Worm (Caenorhabditis elegans) whole organism, mixed stage, embryonic: ENCODE results near the gene R05C11.2.
"Not testable (repeated sequence)": the region's sequence is repeated elsewhere in the genome, so short reads cannot be mapped to it uniquely, and the experiment has no call there.

Experiments
- M03D4.4 ChIP-seq: sonication (generic microtip); optimal IDR thresholded peaks from 2 replicates; lab custom pipeline; 2017; ENCODE audit warnings: mild to moderate bottlenecking, missing genetic modification characterization, missing compliant biosample characterization
- bed-3 ChIP-seq: fragments of 200-800 bp; sonication (Bioruptor generic); optimal IDR thresholded peaks from 3 replicates; lab custom pipeline; 2018; ENCODE audit warnings: mild to moderate bottlenecking, missing genetic modification characterization, moderate library complexity, missing compliant biosample characterization
- blmp-1 ChIP-seq: fragments of 150-350 bp; optimal IDR thresholded peaks from 2 replicates; lab custom pipeline; 2014; ENCODE audit warnings: missing biosample characterization, missing genetic modification characterization
- ceh-39 ChIP-seq: fragments of 150-350 bp; optimal IDR thresholded peaks from 2 replicates; lab custom pipeline; 2014; ENCODE audit warnings: missing biosample characterization, missing genetic modification characterization
- ceh-43 ChIP-seq: fragments of 200-800 bp; sonication (Bioruptor generic); optimal IDR thresholded peaks from 2 replicates; lab custom pipeline; 2018; ENCODE audit warnings: mild to moderate bottlenecking, missing genetic modification characterization, moderate library complexity, missing compliant biosample characterization
- ces-1 ChIP-seq: fragments of 150-350 bp; optimal IDR thresholded peaks from 2 replicates; lab custom pipeline; 2014; ENCODE audit warnings: missing biosample characterization, missing genetic modification reagents, missing genetic modification characterization
- cnd-1 ChIP-seq: fragments of 200-800 bp; sonication (Bioruptor generic); optimal IDR thresholded peaks from 2 replicates; lab custom pipeline; 2018; ENCODE audit warnings: mild to moderate bottlenecking, missing genetic modification characterization, missing compliant biosample characterization
- drap-1 ChIP-seq: fragments of 200-800 bp; sonication (Bioruptor generic); optimal IDR thresholded peaks from 3 replicates; lab custom pipeline; 2018; ENCODE audit warnings: mild to moderate bottlenecking, missing genetic modification characterization, missing compliant biosample characterization
- elt-1 ChIP-seq: sonication (generic microtip); optimal IDR thresholded peaks from 2 replicates; lab custom pipeline; 2017; ENCODE audit warnings: missing genetic modification characterization, mild to moderate bottlenecking, missing compliant biosample characterization, antibody characterized with exemption, moderate library complexity, borderline replicate concordance; ENCODE audit not compliant: insufficient read depth
- elt-3 ChIP-seq: fragments of 150-350 bp; optimal IDR thresholded peaks from 2 replicates; lab custom pipeline; 2014; ENCODE audit warnings: missing biosample characterization, missing genetic modification characterization
- flh-1 ChIP-seq: fragments of 200-800 bp; sonication (Bioruptor generic); optimal IDR thresholded peaks from 2 replicates; lab custom pipeline; 2018; ENCODE audit warnings: mild to moderate bottlenecking, missing genetic modification characterization, moderate library complexity, missing compliant biosample characterization
- ham-2 ChIP-seq: fragments of 200-800 bp; sonication (Bioruptor generic); optimal IDR thresholded peaks from 2 replicates; lab custom pipeline; 2018; ENCODE audit warnings: mild to moderate bottlenecking, missing genetic modification characterization, missing compliant biosample characterization
- hlh-1 ChIP-seq: fragments of 150-350 bp; optimal IDR thresholded peaks from 2 replicates; lab custom pipeline; 2014; ENCODE audit warnings: missing biosample characterization, missing genetic modification reagents, missing genetic modification characterization
- lin-13 ChIP-seq: fragments of 150-350 bp; optimal IDR thresholded peaks from 2 replicates; lab custom pipeline; 2014; ENCODE audit warnings: missing biosample characterization, missing genetic modification characterization
- lin-32 ChIP-seq: fragments of 200-800 bp; sonication (Bioruptor generic); optimal IDR thresholded peaks from 2 replicates; lab custom pipeline; 2018; ENCODE audit warnings: mild to moderate bottlenecking, missing genetic modification characterization, missing compliant biosample characterization
- lsy-2 ChIP-seq: fragments of 150-350 bp; optimal IDR thresholded peaks from 2 replicates; lab custom pipeline; 2014; ENCODE audit warnings: missing biosample characterization, missing genetic modification characterization
- mab-5 ChIP-seq: fragments of 150-350 bp; optimal IDR thresholded peaks from 2 replicates; lab custom pipeline; 2014; ENCODE audit warnings: missing biosample characterization, missing genetic modification characterization
- mep-1 ChIP-seq: fragments of 150-350 bp; optimal IDR thresholded peaks from 2 replicates; lab custom pipeline; 2017; ENCODE audit warnings: missing biosample characterization, missing genetic modification reagents, missing genetic modification characterization, inconsistent platforms
- mls-2 ChIP-seq: sonication (generic microtip); optimal IDR thresholded peaks from 2 replicates; lab custom pipeline; 2016; ENCODE audit warnings: mild to moderate bottlenecking, missing genetic modification characterization, moderate library complexity, missing compliant biosample characterization
- nhr-12 ChIP-seq: fragments of 150-350 bp; optimal IDR thresholded peaks from 2 replicates; lab custom pipeline; 2014; ENCODE audit warnings: missing biosample characterization, missing genetic modification characterization
- nhr-2 ChIP-seq: fragments of 150-350 bp; optimal IDR thresholded peaks from 2 replicates; lab custom pipeline; 2014; ENCODE audit warnings: missing biosample characterization, missing genetic modification characterization
- nhr-237 ChIP-seq: fragments of 150-350 bp; optimal IDR thresholded peaks from 2 replicates; lab custom pipeline; 2014; ENCODE audit warnings: missing biosample characterization, missing genetic modification characterization
- nhr-28 ChIP-seq: fragments of 150-350 bp; optimal IDR thresholded peaks from 2 replicates; lab custom pipeline; 2014; ENCODE audit warnings: missing biosample characterization, missing genetic modification characterization
- nhr-76 ChIP-seq: sonication (generic microtip); optimal IDR thresholded peaks from 2 replicates; lab custom pipeline; 2017; ENCODE audit warnings: missing biosample characterization, missing genetic modification characterization
- snpc-4 ChIP-seq: fragments of 150-350 bp; optimal IDR thresholded peaks from 2 replicates; lab custom pipeline; 2014; ENCODE audit warnings: missing biosample characterization, missing genetic modification characterization
- sptf-1 ChIP-seq: sonication (generic microtip); optimal IDR thresholded peaks from 2 replicates; lab custom pipeline; 2017; ENCODE audit warnings: mild to moderate bottlenecking, missing genetic modification characterization, moderate library complexity, missing compliant biosample characterization
- tbx-8 ChIP-seq: fragments of 200-800 bp; sonication (Bioruptor generic); optimal IDR thresholded peaks from 2 replicates; lab custom pipeline; 2018; ENCODE audit warnings: mild to moderate bottlenecking, missing genetic modification characterization, moderate library complexity, missing compliant biosample characterization
- unc-120 ChIP-seq: sonication (generic microtip); optimal IDR thresholded peaks from 2 replicates; lab custom pipeline; 2017; ENCODE audit warnings: missing genetic modification characterization, missing compliant biosample characterization; ENCODE audit not compliant: poor library complexity, severe bottlenecking
- unc-39 ChIP-seq: fragments of 150-350 bp; optimal IDR thresholded peaks from 2 replicates; lab custom pipeline; 2014; ENCODE audit warnings: missing biosample characterization, missing genetic modification characterization
- unc-62 ChIP-seq: fragments of 150-350 bp; optimal IDR thresholded peaks from 2 replicates; lab custom pipeline; 2014; ENCODE audit warnings: missing biosample characterization, missing genetic modification reagents, missing genetic modification characterization
- zip-8 ChIP-seq: fragments of 150-350 bp; optimal IDR thresholded peaks from 2 replicates; lab custom pipeline; 2014; ENCODE audit warnings: missing biosample characterization, missing genetic modification characterization
- ztf-11 ChIP-seq: fragments of 150-350 bp; optimal IDR thresholded peaks from 2 replicates; lab custom pipeline; 2014; ENCODE audit warnings: missing biosample characterization, missing genetic modification characterization

The R05C11.2 gene

ce11 chrIV:2051195-2051594 lies 7.7 kb downstream of the R05C11.2 start, which contains the start of gene R05C11.4:
TSS of gene R05C11.4 (plus strand) at chrIV:2051495.
- TF ChIP-seq mls-2 (tag; lab: Kevin White, UChicago); sptf-1 (tag; lab: Kevin White, UChicago); nhr-2: not testable (repeated sequence)

- TF ChIP-seq ces-1 (GFP tag; lab: Kevin White, UChicago) (peak; percentile 82), snpc-4 (no peak), ceh-43 (GFP tag; lab: Kevin White, UChicago) (no peak), elt-1 (no peak), ham-2 (GFP tag; lab: Kevin White, UChicago) (peak; percentile 15), lin-13 (tag; lab: Kevin White, UChicago) (no peak), mep-1 (tag; lab: Kevin White, UChicago) (peak; percentile 68), unc-120 (peak; percentile 85), sptf-1 (tag; lab: Kevin White, UChicago) (peak; percentile 37), nhr-237 (tag; lab: Kevin White, UChicago) (peak; percentile 71), drap-1 (peak; percentile 57), elt-3 (tag; lab: Kevin White, UChicago) (no peak), unc-62 (GFP tag; lab: Kevin White, UChicago) (peak; percentile 76), lsy-2 (tag; lab: Kevin White, UChicago) (peak; percentile 66), nhr-28 (tag; lab: Kevin White, UChicago) (no peak), mls-2 (tag; lab: Kevin White, UChicago) (peak; percentile 57), hlh-1 (tag; lab: Kevin White, UChicago) (peak; percentile 16), cnd-1 (tag; lab: Kevin White, UChicago) (no peak), M03D4.4 (peak; percentile 54), mab-5 (tag; lab: Kevin White, UChicago) (no peak), lin-32 (no peak), blmp-1 (tag; lab: Kevin White, UChicago) (peak; percentile 81)
Measured at ce11 chrIV:2048839-2049238, 10.1 kb downstream of the R05C11.2 start.

- no peak for TF ChIP-seq sptf-1 (tag; lab: Kevin White, UChicago)
- TF ChIP-seq ztf-11 (tag; lab: Kevin White, UChicago), result no peak
- no peak for TF ChIP-seq blmp-1 (tag; lab: Kevin White, UChicago)
- no peak for TF ChIP-seq lin-13 (tag; lab: Kevin White, UChicago)
- TF ChIP-seq unc-62 (GFP tag; lab: Kevin White, UChicago), result no peak
- TF ChIP-seq hlh-1 (tag; lab: Kevin White, UChicago), result no peak
Measured at ce11 chrIV:2037497-2037896, 21.4 kb downstream of the R05C11.2 start.

- TF ChIP-seq snpc-4 (no peak), cnd-1 (tag; lab: Kevin White, UChicago) (no peak), flh-1 (GFP tag; lab: Kevin White, UChicago) (no peak), elt-1 (no peak), tbx-8 (GFP tag; lab: Kevin White, UChicago) (no peak), zip-8 (tag; lab: Kevin White, UChicago) (no peak), nhr-12 (tag; lab: Kevin White, UChicago) (no peak), unc-39 (tag; lab: Kevin White, UChicago) (no peak), mep-1 (tag; lab: Kevin White, UChicago) (no peak), blmp-1 (tag; lab: Kevin White, UChicago) (no peak), ham-2 (GFP tag; lab: Kevin White, UChicago) (no peak), bed-3 (GFP tag; lab: Kevin White, UChicago) (no peak), lsy-2 (tag; lab: Kevin White, UChicago) (no peak), unc-62 (GFP tag; lab: Kevin White, UChicago) (no peak), elt-3 (tag; lab: Kevin White, UChicago) (no peak), ceh-39 (no peak), hlh-1 (tag; lab: Kevin White, UChicago) (no peak), lin-13 (tag; lab: Kevin White, UChicago) (no peak), nhr-76 (tag; lab: Kevin White, UChicago) (no peak)
Measured at ce11 chrIV:2036974-2037373, 21.9 kb downstream of the R05C11.2 start, which contains the start of the genes Y76B12C.9 and cng-2. TSS of gene Y76B12C.9 (minus strand) at chrIV:2037074. TSS of gene cng-2 (plus strand) at chrIV:2037191.
